Worm (Caenorhabditis elegans) whole organism, L1 larva: ENCODE measurements around the gene ZK470.4.

Source experiments
- C04F5.9 ChIP-seq: sonication (generic microtip); optimal IDR thresholded peaks from 2 replicates; lab custom pipeline; 2016; ENCODE audit warnings: missing genetic modification characterization, missing compliant biosample characterization
- C34B4.2 ChIP-seq: sonication (generic microtip); optimal IDR thresholded peaks from 2 replicates; lab custom pipeline; 2017; ENCODE audit warnings: mild to moderate bottlenecking, missing genetic modification characterization, missing compliant biosample characterization
- aha-1 ChIP-seq: fragments of 150-350 bp; optimal IDR thresholded peaks from 2 replicates; lab custom pipeline; 2014; ENCODE audit warnings: missing biosample characterization, missing genetic modification characterization
- aly-2 ChIP-seq: fragments of 150-350 bp; optimal IDR thresholded peaks from 2 replicates; lab custom pipeline; 2014; ENCODE audit warnings: missing biosample characterization, missing genetic modification characterization
- blmp-1 ChIP-seq: fragments of 150-350 bp; optimal IDR thresholded peaks from 2 replicates; lab custom pipeline; 2014; ENCODE audit warnings: missing biosample characterization, missing genetic modification characterization
- ceh-82 ChIP-seq, 3 experiments: fragments of 150-350 bp in 1 of 3; sonication (generic microtip) in 2 of 3; optimal IDR thresholded peaks; 2 replicates each; lab custom pipeline; 2014 to 2017; ENCODE audit warnings: missing biosample characterization in 3 of 3, missing genetic modification characterization in 3 of 3
- ces-1 ChIP-seq: fragments of 150-350 bp; optimal IDR thresholded peaks from 2 replicates; lab custom pipeline; 2014; ENCODE audit warnings: missing biosample characterization, missing genetic modification reagents, missing genetic modification characterization
- dpl-1 ChIP-seq, 3 experiments: fragments of 150-350 bp in 2 of 3; sonication (generic microtip) in 1 of 3; optimal IDR thresholded peaks; 2 replicates each; lab custom pipeline; 2014 to 2017; ENCODE audit warnings: missing biosample characterization in 3 of 3, missing genetic modification characterization in 3 of 3, missing genetic modification reagents in 3 of 3
- dsc-1 ChIP-seq: sonication (generic microtip); optimal IDR thresholded peaks from 2 replicates; lab custom pipeline; 2016; ENCODE audit warnings: mild to moderate bottlenecking, missing genetic modification characterization, missing compliant biosample characterization
- efl-1 ChIP-seq, 4 experiments: fragments of 150-350 bp; optimal IDR thresholded peaks in 3 of 4; peaks in 1 of 4; 1 replicate in 1 of 4; 2 replicates in 3 of 4; lab custom pipeline; 2014; ENCODE audit warnings: missing biosample characterization in 2 of 4, missing genetic modification characterization in 2 of 4, missing genetic modification reagents in 2 of 4
- efl-3 ChIP-seq: fragments of 200-800 bp; sonication (Bioruptor generic); optimal IDR thresholded peaks from 2 replicates; lab custom pipeline; 2018; ENCODE audit warnings: mild to moderate bottlenecking, missing genetic modification characterization, missing compliant biosample characterization
- egl-13 ChIP-seq: sonication (generic microtip); optimal IDR thresholded peaks from 2 replicates; lab custom pipeline; 2016; ENCODE audit warnings: missing genotype, missing genetic modification reagents, missing genetic modification characterization, missing compliant biosample characterization
- ets-5 ChIP-seq: fragments of 200-800 bp; sonication (Bioruptor generic); IDR thresholded peaks from 2 replicates; pipeline ENCODE4 v1.3.6; 2022; ENCODE audit warnings: missing genetic modification characterization, missing compliant biosample characterization
- fkh-4 ChIP-seq: sonication (generic microtip); optimal IDR thresholded peaks from 2 replicates; lab custom pipeline; 2016; ENCODE audit warnings: missing compliant biosample characterization, missing genetic modification characterization, borderline replicate concordance
- hlh-17 ChIP-seq: fragments of 200-800 bp; sonication (Bioruptor generic); optimal IDR thresholded peaks from 2 replicates; lab custom pipeline; 2018; ENCODE audit warnings: missing genetic modification characterization, mild to moderate bottlenecking, missing compliant biosample characterization, moderate library complexity, borderline replicate concordance
- hlh-4 ChIP-seq: sonication (generic microtip); optimal IDR thresholded peaks from 2 replicates; lab custom pipeline; 2016; ENCODE audit warnings: mild to moderate bottlenecking, missing genetic modification characterization, missing compliant biosample characterization
- hpl-2 ChIP-seq: fragments of 150-350 bp; optimal IDR thresholded peaks from 2 replicates; lab custom pipeline; 2014; ENCODE audit warnings: missing biosample characterization, missing genetic modification reagents, missing genetic modification characterization
- irx-1 ChIP-seq: sonication (generic microtip); optimal IDR thresholded peaks from 2 replicates; lab custom pipeline; 2016; ENCODE audit warnings: missing genetic modification characterization, missing compliant biosample characterization
- lin-13 ChIP-seq: fragments of 150-350 bp; optimal IDR thresholded peaks from 2 replicates; lab custom pipeline; 2014; ENCODE audit warnings: missing biosample characterization, missing genetic modification reagents, missing genetic modification characterization
- lin-14 ChIP-seq: fragments of 200-800 bp; sonication (Bioruptor generic); optimal IDR thresholded peaks from 2 replicates; lab custom pipeline; 2018; ENCODE audit warnings: mild to moderate bottlenecking, missing genetic modification characterization, moderate library complexity, missing compliant biosample characterization
- lin-15B ChIP-seq: fragments of 150-350 bp; sonication (generic microtip); optimal IDR thresholded peaks from 3 replicates; lab custom pipeline; 2014; ENCODE audit warnings: missing biosample characterization, missing genetic modification characterization
- lin-39 ChIP-seq: fragments of 150-350 bp; optimal IDR thresholded peaks from 2 replicates; lab custom pipeline; 2014; ENCODE audit warnings: missing biosample characterization, missing genetic modification reagents, missing genetic modification characterization
- mef-2 ChIP-seq: fragments of 150-350 bp; optimal IDR thresholded peaks from 2 replicates; lab custom pipeline; 2014; ENCODE audit warnings: missing biosample characterization, missing genetic modification characterization
- mep-1 ChIP-seq: fragments of 150-350 bp; optimal IDR thresholded peaks from 2 replicates; lab custom pipeline; 2014; ENCODE audit warnings: missing biosample characterization, missing genetic modification characterization
- nhr-12 ChIP-seq: sonication (generic microtip); optimal IDR thresholded peaks from 2 replicates; lab custom pipeline; 2017; ENCODE audit warnings: missing biosample characterization, missing genetic modification characterization
- nhr-19 ChIP-seq: fragments of 200-800 bp; sonication (Bioruptor generic); conservative IDR thresholded peaks from 2 replicates; pipeline ENCODE4 v1.3.6; 2022; ENCODE audit warnings: missing genetic modification characterization, missing compliant biosample characterization
- nhr-20 ChIP-seq: sonication (generic microtip); optimal IDR thresholded peaks from 2 replicates; lab custom pipeline; 2016; ENCODE audit warnings: mild to moderate bottlenecking, missing genetic modification characterization, missing compliant biosample characterization
- snpc-4 ChIP-seq: fragments of 150-350 bp; optimal IDR thresholded peaks from 2 replicates; lab custom pipeline; 2014; ENCODE audit warnings: missing biosample characterization, missing genetic modification characterization
- sox-4 ChIP-seq: sonication (generic microtip); optimal IDR thresholded peaks from 2 replicates; lab custom pipeline; 2016; ENCODE audit warnings: missing genetic modification characterization, missing compliant biosample characterization
- sptf-1 ChIP-seq: fragments of 150-350 bp; optimal IDR thresholded peaks from 2 replicates; lab custom pipeline; 2014; ENCODE audit warnings: missing biosample characterization, missing genetic modification characterization
- swsn-7 ChIP-seq: sonication (generic microtip); optimal IDR thresholded peaks from 2 replicates; lab custom pipeline; 2016; ENCODE audit warnings: missing genetic modification characterization, missing compliant biosample characterization
- tlp-1 ChIP-seq: fragments of 150-350 bp; optimal IDR thresholded peaks from 2 replicates; lab custom pipeline; 2014; ENCODE audit warnings: missing biosample characterization, missing genetic modification characterization
- unc-130 ChIP-seq: fragments of 150-350 bp; optimal IDR thresholded peaks from 2 replicates; lab custom pipeline; 2017; ENCODE audit warnings: missing biosample characterization, missing genetic modification characterization, inconsistent platforms
- unc-30 ChIP-seq: sonication (generic microtip); optimal IDR thresholded peaks from 2 replicates; lab custom pipeline; 2017; ENCODE audit warnings: missing biosample characterization, missing genetic modification characterization

Gene ZK470.4

ce11 chrX:4120935-4121334 is 18.6 kb downstream of the ZK470.4 start, which contains the start of gene F09F9.3:
Gene F09F9.3, minus strand, starts transcription at chrX:4121035.
- TF ChIP-seq lin-14 (GFP tag; lab: Kevin White, UChicago) (no peak), irx-1 (tag; lab: Kevin White, UChicago) (no peak), ets-5 (no peak), lin-15B (tag; lab: Kevin White, UChicago) (no peak), ces-1 (GFP tag; lab: Kevin White, UChicago) (no peak), hpl-2 (GFP tag; lab: Kevin White, UChicago) (no peak), dpl-1 (GFP tag; optimal IDR thresholded peaks at IDR 0.05; lab: Kevin White, UChicago) (no peak), lin-13 (GFP tag; lab: Kevin White, UChicago) (no peak), egl-13 (no peak)

- TF ChIP-seq unc-130 (tag; lab: Kevin White, UChicago) (no peak), C34B4.2 (tag; lab: Kevin White, UChicago) (no peak), C04F5.9 (tag; lab: Kevin White, UChicago) (no peak), aly-2 (tag; lab: Kevin White, UChicago) (no peak)
These were observed 21.9 kb downstream of the ZK470.4 start, which contains the start of gene F09F9.5 for ce11 chrX:4117626-4118025. Gene F09F9.5, plus strand, starts transcription at chrX:4117926.

ce11 chrX:4115026-4115425 is 24.5 kb downstream of the ZK470.4 start, which contains the start of gene F09F9.1:
Gene F09F9.1, plus strand, starts transcription at chrX:4115326.
- TF ChIP-seq nhr-12 (tag; lab: Kevin White, UChicago) (no peak), efl-1 (optimal IDR thresholded peaks at IDR 0.05; lab: Kevin White, UChicago) (no peak), efl-1 (GFP tag; optimal IDR thresholded peaks at IDR 0.05 in 1 of 2; lab: Kevin White, UChicago) (peak in 1 of 2 experiments; percentile 55)
- TF ChIP-seq, all 84 proteins: peak for 1

- TF ChIP-seq hlh-17 (GFP tag; lab: Kevin White, UChicago) (no peak), blmp-1 (tag; lab: Kevin White, UChicago) (peak; percentile 76)
These were observed 28.2 kb downstream of the ZK470.4 start, which contains the start of gene F09F9.2 for ce11 chrX:4111416-4111815. Gene F09F9.2, minus strand, starts transcription at chrX:4111440.

- TF ChIP-seq lin-39 (tag; lab: Kevin White, UChicago) (no peak), blmp-1 (tag; lab: Kevin White, UChicago) (peak; percentile 51), hlh-4 (no peak), ceh-82 (tag; optimal IDR thresholded peaks at IDR 0.05; lab: Kevin White, UChicago) (no peak), lin-14 (GFP tag; lab: Kevin White, UChicago) (peak; percentile 27), mep-1 (tag; lab: Kevin White, UChicago) (no peak)
These were observed 29.6 kb downstream of the ZK470.4 start for ce11 chrX:4109970-4110369.

ce11 chrX:4106896-4107505 is 32.6 kb downstream of the ZK470.4 start, which contains the start of gene R02E4.2:
Gene R02E4.2, plus strand, starts transcription at chrX:4107455.
- TF ChIP-seq nhr-19 (no peak), sox-4 (tag; lab: Kevin White, UChicago) (no peak), fkh-4 (tag; lab: Kevin White, UChicago) (peak; percentile 83), dsc-1 (tag; lab: Kevin White, UChicago) (peak; percentile 97), aha-1 (no peak)

ce11 chrX:4104435-4104834 is 35.1 kb downstream of the ZK470.4 start, which contains the start of gene R02E4.1:
Gene R02E4.1, minus strand, starts transcription at chrX:4104535.
- TF ChIP-seq nhr-20 (tag; lab: Kevin White, UChicago): no peak
- TF ChIP-seq lin-13 (GFP tag; lab: Kevin White, UChicago): no peak
- TF ChIP-seq tlp-1 (tag; lab: Kevin White, UChicago): no peak
- TF ChIP-seq unc-130 (tag; lab: Kevin White, UChicago): no peak
- TF ChIP-seq efl-3 (GFP tag; lab: Kevin White, UChicago): no peak
- no peak for TF ChIP-seq nhr-19
- TF ChIP-seq mef-2: no peak
- no peak for TF ChIP-seq snpc-4 (tag; lab: Kevin White, UChicago)
- TF ChIP-seq unc-30: no peak
- TF ChIP-seq sptf-1 (tag; lab: Kevin White, UChicago): no peak
- TF ChIP-seq nhr-12 (tag; lab: Kevin White, UChicago): no peak
- no peak for TF ChIP-seq swsn-7
